Fruit fly (Drosophila melanogaster) whole organism, embryonic: ENCODE measurements around the gene Pez.

Source experiments
- Antp ChIP-seq: fragments of 200-800 bp; sonication (Bioruptor generic); optimal IDR thresholded peaks from 3 replicates; lab custom pipeline; 2016; ENCODE audit warnings: missing biosample characterization, missing genetic modification characterization
- CG10321 ChIP-seq: fragments of 200-800 bp; sonication (Bioruptor generic); IDR thresholded peaks from 2 replicates; pipeline ENCODE4 v1.3.6; 2022; ENCODE audit warnings: missing biosample characterization, missing genetic modification characterization
- CG11723 ChIP-seq: fragments of 200-800 bp; sonication (Bioruptor generic); optimal IDR thresholded peaks from 2 replicates; lab custom pipeline; 2017; ENCODE audit warnings: missing biosample characterization, mild to moderate bottlenecking, missing genetic modification characterization
- CG1529 ChIP-seq: fragments of 200-800 bp; sonication (Bioruptor generic); optimal IDR thresholded peaks from 3 replicates; lab custom pipeline; 2018; ENCODE audit warnings: missing biosample characterization, missing genetic modification characterization
- CG2875 ChIP-seq: fragments of 200-800 bp; sonication (Bioruptor generic); optimal IDR thresholded peaks from 2 replicates; lab custom pipeline; 2017; ENCODE audit warnings: missing biosample characterization, mild to moderate bottlenecking, missing genetic modification characterization, missing genetic modification reagents
- CG30431 ChIP-seq: fragments of 200-800 bp; sonication (Bioruptor generic); optimal IDR thresholded peaks from 2 replicates; lab custom pipeline; 2017; ENCODE audit warnings: missing biosample characterization, missing genetic modification characterization
- CG3838 ChIP-seq: fragments of 200-800 bp; sonication (Bioruptor generic); optimal IDR thresholded peaks from 3 replicates; lab custom pipeline; 2016; ENCODE audit warnings: missing biosample characterization, missing genetic modification characterization
- CG8478 ChIP-seq: fragments of >200 bp; optimal IDR thresholded peaks from 2 replicates; lab custom pipeline; 2018
- NC2α ChIP-seq: fragments of 200-800 bp; sonication (Bioruptor generic); optimal IDR thresholded peaks from 2 replicates; lab custom pipeline; 2016; ENCODE audit warnings: missing biosample characterization, missing genetic modification characterization
- ftz-f1 ChIP-seq: fragments of 200-800 bp; sonication (Bioruptor generic); optimal IDR thresholded peaks from 2 replicates; lab custom pipeline; 2016; ENCODE audit warnings: missing biosample characterization, missing genetic modification characterization

dm6 chr2L:6341246-6341645 lies 2.8 kb upstream of the Pez start:
- TF ChIP-seq CG11723 (GFP tag; lab: Kevin White, UChicago) (no peak), NC2α (GFP tag; lab: Kevin White, UChicago) (no peak), CG10321 (GFP tag; lab: Robert Waterston, UW) (no peak), CG2875 (no peak), Antp (GFP tag; lab: Kevin White, UChicago) (no peak), ftz-f1 (GFP tag; lab: Kevin White, UChicago) (no peak), CG1529 (GFP tag; lab: Kevin White, UChicago) (no peak), CG30431 (no peak), CG8478 (lab: Kevin White, UChicago) (no peak), CG3838 (no peak)
